Fruit fly (Drosophila melanogaster) ovary, adult (tissue): ENCODE data around the gene rt.

ENCODE experiments used
- CG17801 ChIP-seq: fragments of 200-800 bp; optimal IDR thresholded peaks from 2 replicates; lab custom pipeline; 2019; ENCODE audit warnings: missing biosample characterization, mild to moderate bottlenecking, missing genetic modification characterization, moderate library complexity; ENCODE audit not compliant: partially characterized antibody

Gene rt

DNA sequence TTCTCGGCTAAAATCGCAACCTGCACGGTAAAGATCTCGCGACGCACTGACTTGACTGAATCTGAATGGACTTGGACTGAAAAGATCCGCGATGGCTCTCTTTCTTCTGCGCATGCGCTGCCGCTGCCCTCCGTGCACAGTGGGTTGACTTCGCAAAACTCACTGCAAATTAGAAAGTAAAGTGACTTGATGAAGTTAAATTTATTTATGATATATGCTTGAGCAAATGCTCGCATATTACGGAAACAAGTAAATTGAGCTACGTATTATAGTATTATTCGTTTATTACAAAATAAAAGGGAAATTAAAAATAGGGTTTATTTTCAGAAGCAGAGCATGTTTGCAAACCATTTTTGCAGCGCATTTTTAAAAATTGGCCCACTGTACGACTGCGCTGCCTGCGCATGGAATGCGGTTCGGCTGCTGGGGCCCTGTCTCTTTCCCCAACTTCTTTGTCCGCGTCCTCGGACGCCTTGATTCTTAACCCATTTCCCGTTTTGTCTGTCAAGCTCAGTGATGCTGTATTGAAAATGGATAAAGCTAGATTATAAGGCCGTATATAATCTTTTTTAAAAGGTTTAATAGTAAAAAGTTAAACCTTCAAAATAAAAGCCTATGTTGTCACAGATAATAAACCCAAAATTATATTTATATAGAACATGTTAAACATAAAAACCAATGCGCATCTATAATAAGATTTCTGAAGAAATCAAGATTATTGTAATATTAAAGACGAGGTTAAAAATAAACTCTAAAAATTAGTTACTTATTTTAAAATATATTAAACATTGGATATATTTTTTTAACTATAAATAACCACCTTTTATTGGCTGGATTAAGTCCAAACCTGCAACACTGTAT lies at the start of gene rt:
Gene rt (minus strand): TSS at position 51 of the 861 bp plus-strand sequence.
- peak; percentile 27 for TF ChIP-seq CG17801

- TF ChIP-seq CG17801: no peak
Measured at dm6 chr3L:11636829-11637228, 49.3 kb upstream of the rt start.

DNA sequence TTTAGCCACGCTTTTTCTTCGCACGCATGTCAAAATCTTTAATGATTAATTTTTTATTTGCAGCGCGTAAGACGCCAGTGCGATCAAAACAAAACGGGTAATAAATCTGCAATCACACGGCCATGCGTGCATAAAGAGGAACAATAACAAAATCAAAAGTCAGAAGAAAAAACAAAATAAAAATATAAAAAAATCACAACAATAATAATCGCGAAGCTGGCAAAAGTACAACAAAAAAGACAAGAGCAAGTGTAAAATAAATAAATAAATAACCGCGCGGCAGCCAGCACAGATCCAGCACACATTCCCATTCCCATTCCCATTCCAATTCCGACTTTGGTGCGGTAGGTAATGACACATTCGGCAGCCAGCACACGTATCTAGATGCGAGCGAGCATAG lies 47.0 kb upstream of the rt start:
- peak; percentile 53 for TF ChIP-seq CG17801

dm6 chr3L:11631092-11631491 lies 43.5 kb upstream of the rt start, which contains the start of gene CG32091:
CG32091 (plus strand) TSS chr3L:11631392.
- TF ChIP-seq CG17801: no peak

dm6 chr3L:11630684-11631083 lies 43.1 kb upstream of the rt start:
- no peak for TF ChIP-seq CG17801

DNA sequence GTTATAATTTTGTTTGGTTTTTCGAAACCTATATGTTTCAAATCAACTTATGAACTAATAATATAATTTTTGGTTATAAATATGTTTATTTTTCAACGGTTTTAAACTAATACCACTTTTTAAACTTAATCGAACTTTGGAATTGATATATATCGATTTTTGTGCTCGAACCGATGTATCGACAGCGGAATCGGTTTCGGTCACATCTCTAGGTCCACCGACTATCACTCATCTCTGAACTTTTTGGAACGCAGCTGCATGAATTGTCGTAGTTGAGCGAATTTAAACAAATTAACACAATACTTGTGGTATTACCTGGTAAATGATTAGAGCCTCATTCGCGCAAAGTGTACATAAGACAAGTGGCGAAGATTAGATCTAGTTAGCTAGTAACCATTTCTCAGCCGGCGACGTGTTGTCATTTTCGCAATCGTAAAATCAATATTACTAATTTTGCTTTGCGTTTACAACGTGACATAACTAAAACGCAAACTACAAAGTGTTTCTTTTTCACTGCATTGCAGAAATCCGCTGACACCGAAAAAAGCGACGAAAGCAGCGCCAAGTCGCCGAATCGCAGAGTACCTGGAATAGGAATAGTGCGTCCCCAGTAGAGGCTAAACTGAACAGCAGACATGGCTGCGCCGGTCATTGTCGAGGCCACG lies 40.4 kb upstream of the rt start, which contains the start of gene Apt1:
Gene Apt1 (plus strand): TSS at position 219 of the 665 bp plus-strand sequence.
- peak; percentile 59 for TF ChIP-seq CG17801

DNA sequence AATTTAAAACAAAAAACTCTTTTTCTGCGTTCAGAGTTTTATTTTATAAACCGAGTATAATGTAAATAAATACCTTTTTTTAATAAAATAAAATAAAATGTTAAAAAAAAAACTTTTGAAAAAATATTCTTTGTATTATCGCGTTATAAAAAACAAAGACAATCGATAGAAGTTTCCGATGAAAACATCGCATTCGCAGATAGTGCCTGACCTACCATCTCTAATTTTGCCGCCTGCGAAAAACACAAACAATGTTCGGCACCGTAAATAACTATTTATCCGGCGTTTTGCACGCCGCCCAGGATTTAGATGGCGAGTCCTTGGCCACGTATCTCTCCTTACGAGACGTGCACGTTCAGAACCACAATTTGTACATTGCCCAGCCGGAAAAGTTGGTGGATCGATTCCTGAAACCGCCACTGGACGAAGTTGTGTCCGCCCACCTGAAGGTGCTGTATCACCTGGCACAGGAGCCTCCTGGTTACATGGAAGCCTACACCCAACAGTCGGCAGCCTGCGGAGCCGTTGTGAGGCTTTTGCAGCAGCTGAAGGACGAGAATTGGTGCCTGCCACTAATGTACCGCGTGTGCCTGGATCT lies 38.8 kb upstream of the rt start, which contains the start of gene PCID2:
Gene PCID2 (plus strand): TSS at position 213 of the 598 bp plus-strand sequence.
- no peak for TF ChIP-seq CG17801

DNA sequence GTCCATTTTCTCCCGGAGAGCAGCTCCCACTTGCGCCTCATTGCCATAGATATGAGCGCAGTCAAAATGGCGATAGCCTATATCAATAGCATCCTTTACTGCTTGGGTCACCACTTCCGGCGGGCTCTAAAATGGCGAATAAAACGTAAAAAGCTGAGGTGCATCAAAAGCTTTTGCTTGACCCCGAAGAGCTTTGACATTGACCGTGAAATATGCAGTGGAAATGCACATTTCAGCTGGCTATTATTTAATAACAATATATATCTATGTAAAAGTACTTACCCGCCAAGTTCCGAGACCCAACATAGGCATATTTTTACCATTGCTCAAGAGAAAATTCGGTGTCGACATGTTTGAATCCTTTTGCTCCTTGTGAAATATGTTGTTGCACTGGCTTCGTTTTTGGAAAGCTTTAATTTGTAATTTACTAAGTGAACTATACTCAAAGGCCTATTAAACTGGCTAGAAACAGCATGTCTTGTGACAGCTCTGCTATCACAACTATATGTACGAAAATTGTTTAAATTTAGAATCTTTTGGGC lies 38.1 kb upstream of the rt start, which contains the start of gene CG6083:
Gene CG6083 (minus strand): TSS at position 492 of the 542 bp plus-strand sequence.
- no peak for TF ChIP-seq CG17801

dm6 chr3L:11624281-11624680 lies 36.7 kb upstream of the rt start, which contains the start of gene Akr1B:
Akr1B (minus strand) TSS chr3L:11624381.
- no peak for TF ChIP-seq CG17801

dm6 chr3L:11623245-11623883 lies 35.8 kb upstream of the rt start:
- peak; percentile 20 for TF ChIP-seq CG17801

dm6 chr3L:11622750-11623149 lies 35.2 kb upstream of the rt start:
- no peak for TF ChIP-seq CG17801

DNA sequence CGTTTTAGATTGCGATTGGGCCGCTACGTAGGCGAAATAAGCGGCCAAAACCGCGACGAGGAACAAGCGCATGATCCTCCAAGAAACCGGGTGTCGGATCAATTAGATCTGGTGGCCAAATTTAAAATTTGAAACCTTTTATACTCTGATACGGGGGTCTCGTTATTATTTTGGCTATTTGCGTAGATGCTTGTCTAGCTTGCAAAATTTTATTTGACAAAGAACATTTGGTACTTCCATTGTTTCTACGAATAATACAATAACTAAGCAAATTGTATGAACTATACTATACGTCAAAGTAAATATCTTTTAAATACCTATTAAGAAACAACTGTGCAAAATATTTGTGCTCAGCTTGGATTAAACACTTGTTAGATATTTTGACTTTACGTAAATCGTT lies 32.4 kb upstream of the rt start, which contains the start of gene Muc68Ca:
Gene Muc68Ca (minus strand): TSS at position 101 of the 400 bp plus-strand sequence.
- TF ChIP-seq CG17801: no peak

DNA sequence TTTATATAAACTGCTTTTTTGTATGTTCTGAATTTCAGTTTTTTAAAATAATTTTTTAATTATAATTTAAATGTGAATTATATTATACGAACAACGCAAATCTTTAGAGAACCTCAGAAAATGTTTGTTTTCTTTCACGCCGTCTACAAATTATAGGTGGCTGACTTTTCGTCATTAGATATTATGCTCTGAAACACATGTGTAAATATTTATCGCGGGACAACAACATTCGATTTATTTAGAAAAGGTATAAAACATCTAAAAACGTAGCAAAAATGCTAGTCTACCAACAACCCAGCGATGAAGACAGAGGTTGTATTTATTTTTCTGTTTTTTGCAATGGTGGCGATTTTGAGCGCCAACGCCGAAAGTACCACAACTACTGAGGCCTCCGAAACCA lies 22.3 kb upstream of the rt start, which contains the start of gene CG42832:
Gene CG42832 (plus strand): TSS at position 301 of the 400 bp plus-strand sequence.
- no peak for TF ChIP-seq CG17801

DNA sequence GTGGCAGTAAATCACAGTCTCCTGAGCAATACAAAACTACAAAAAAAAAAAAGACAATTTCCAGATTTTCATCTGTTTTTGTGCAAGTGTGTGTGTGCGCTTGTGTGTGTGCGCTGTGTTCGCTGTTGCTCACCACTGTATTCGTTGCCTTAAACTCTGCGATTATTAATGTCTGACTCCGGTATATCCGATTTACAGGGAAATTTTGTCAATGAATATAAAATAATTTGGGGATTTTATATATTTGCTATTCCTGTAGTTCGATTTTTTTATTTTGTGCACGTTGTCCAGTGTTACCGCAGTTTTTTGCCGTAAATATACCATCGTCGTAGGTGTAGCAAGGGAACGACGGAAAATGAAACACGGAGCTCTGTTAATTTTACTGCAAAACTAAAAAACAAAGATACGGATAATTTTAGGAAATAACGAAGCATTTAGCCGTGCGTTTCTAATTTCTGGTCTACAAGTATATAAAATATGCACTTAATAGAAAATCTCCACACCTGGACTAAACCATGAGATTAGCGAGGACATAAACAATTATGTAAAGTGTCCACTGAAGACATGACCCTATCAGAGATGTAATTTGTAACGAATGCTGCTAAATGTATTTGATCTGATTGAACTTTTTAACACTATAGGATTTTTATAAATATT lies 21.7 kb upstream of the rt start, which contains the start of gene Duba:
Gene Duba (minus strand): TSS at position 313 of the 657 bp plus-strand sequence.
- TF ChIP-seq CG17801: no peak

- no peak for TF ChIP-seq CG17801
Measured at dm6 chr3L:11604227-11604626, 16.7 kb upstream of the rt start.
